Fruit fly (Drosophila melanogaster) whole organism, embryonic: ENCODE measurements around the gene CG46318.

ENCODE experiments used
- Asciz ChIP-seq: fragments of 200-800 bp; sonication (Bioruptor generic); optimal IDR thresholded peaks from 2 replicates; lab custom pipeline; 2017; ENCODE audit warnings: missing biosample characterization, mild to moderate bottlenecking, missing genetic modification characterization, missing genetic modification reagents
- Atf-2 ChIP-seq: fragments of 200-800 bp; sonication (Bioruptor generic); optimal IDR thresholded peaks from 2 replicates; lab custom pipeline; 2016; ENCODE audit warnings: missing biosample characterization, missing genetic modification characterization
- BEAF-32 ChIP-seq: fragments of 200-800 bp; sonication (Bioruptor generic); optimal IDR thresholded peaks from 3 replicates; lab custom pipeline; 2017; ENCODE audit warnings: missing biosample characterization, missing genetic modification characterization, mild to moderate bottlenecking, moderate library complexity, missing genetic modification reagents
- Blimp-1 ChIP-seq: fragments of 200-800 bp; sonication (Bioruptor generic); optimal IDR thresholded peaks from 3 replicates; lab custom pipeline; 2018; ENCODE audit warnings: missing biosample characterization, missing genetic modification characterization, mild to moderate bottlenecking, moderate library complexity, missing genetic modification reagents
- BtbVII ChIP-seq: fragments of 200-800 bp; sonication (Bioruptor generic); optimal IDR thresholded peaks from 3 replicates; lab custom pipeline; 2017; ENCODE audit warnings: missing biosample characterization, mild to moderate bottlenecking, missing genetic modification characterization
- CG10979 ChIP-seq: fragments of 200-800 bp; sonication (Bioruptor generic); optimal IDR thresholded peaks from 2 replicates; lab custom pipeline; 2018; ENCODE audit warnings: missing biosample characterization, mild to moderate bottlenecking, missing genetic modification characterization, moderate library complexity
- CG14965 ChIP-seq: fragments of 200-800 bp; sonication (Bioruptor generic); optimal IDR thresholded peaks from 2 replicates; lab custom pipeline; 2016; ENCODE audit warnings: missing biosample characterization, missing genetic modification characterization, borderline replicate concordance
- CG1602 ChIP-seq: fragments of 200-800 bp; sonication (Bioruptor generic); optimal IDR thresholded peaks from 3 replicates; lab custom pipeline; 2016; ENCODE audit warnings: missing biosample characterization, missing genetic modification characterization
- CG16863 ChIP-seq: fragments of 200-800 bp; sonication (Bioruptor generic); optimal IDR thresholded peaks from 3 replicates; lab custom pipeline; 2016; ENCODE audit warnings: missing biosample characterization, missing genetic modification characterization
- CG17328 ChIP-seq: fragments of 200-800 bp; sonication (Bioruptor generic); IDR thresholded peaks from 2 replicates; pipeline ENCODE4 v1.3.6; 2022; ENCODE audit warnings: missing biosample characterization, missing genetic modification characterization
- CG17359 ChIP-seq: fragments of 200-800 bp; sonication (Bioruptor generic); optimal IDR thresholded peaks from 3 replicates; lab custom pipeline; 2018; ENCODE audit warnings: missing biosample characterization, mild to moderate bottlenecking, missing genetic modification characterization, moderate library complexity
- CG17568 ChIP-seq: fragments of 200-800 bp; sonication (Bioruptor generic); optimal IDR thresholded peaks from 2 replicates; lab custom pipeline; 2018; ENCODE audit warnings: missing biosample characterization, mild to moderate bottlenecking, missing genetic modification characterization, moderate library complexity
- CG18619 ChIP-seq: fragments of 200-800 bp; sonication (Bioruptor generic); optimal IDR thresholded peaks from 3 replicates; lab custom pipeline; 2017; ENCODE audit warnings: missing biosample characterization, mild to moderate bottlenecking, missing genetic modification characterization
- CG30431 ChIP-seq: fragments of 200-800 bp; sonication (Bioruptor generic); optimal IDR thresholded peaks from 2 replicates; lab custom pipeline; 2017; ENCODE audit warnings: missing biosample characterization, missing genetic modification characterization
- CG42726 ChIP-seq: fragments of 200-800 bp; sonication (Bioruptor generic); IDR thresholded peaks from 2 replicates; pipeline ENCODE4 v1.3.6; 2022; ENCODE audit warnings: missing biosample characterization, missing genetic modification characterization; ENCODE audit not compliant: partially characterized antibody
- CG4328 ChIP-seq: fragments of 200-800 bp; sonication (Bioruptor generic); optimal IDR thresholded peaks from 3 replicates; lab custom pipeline; 2017; ENCODE audit warnings: missing biosample characterization, missing genetic modification reagents, missing genetic modification characterization
- CG4730 ChIP-seq: fragments of 200-800 bp; sonication (Bioruptor generic); IDR thresholded peaks from 2 replicates; pipeline ENCODE4 v1.3.6; 2022; ENCODE audit warnings: missing biosample characterization, missing genetic modification characterization
- CG6272 ChIP-seq: fragments of 200-800 bp; sonication (Bioruptor generic); IDR thresholded peaks from 2 replicates; pipeline ENCODE4 v1.3.6; 2022; ENCODE audit warnings: missing biosample characterization, missing genetic modification characterization
- CG6654 ChIP-seq: fragments of 200-800 bp; sonication (Bioruptor generic); optimal IDR thresholded peaks from 2 replicates; lab custom pipeline; 2017; ENCODE audit warnings: missing biosample characterization, mild to moderate bottlenecking, missing genetic modification characterization
- CG8359 ChIP-seq: fragments of 200-800 bp; sonication (Bioruptor generic); optimal IDR thresholded peaks from 2 replicates; lab custom pipeline; 2017; ENCODE audit warnings: missing biosample characterization, mild to moderate bottlenecking, missing genetic modification characterization, borderline replicate concordance
- CG9817 ChIP-seq: fragments of 200-800 bp; sonication (Bioruptor generic); optimal IDR thresholded peaks from 2 replicates; lab custom pipeline; 2018; ENCODE audit warnings: missing biosample characterization, mild to moderate bottlenecking, missing genetic modification characterization, moderate library complexity
- Dll ChIP-seq: fragments of 200-800 bp; sonication (Bioruptor generic); IDR thresholded peaks from 4 replicates; pipeline ENCODE4 v1.3.6; 2022; ENCODE audit warnings: missing biosample characterization, missing genetic modification characterization; ENCODE audit not compliant: partially characterized antibody
- Gsc ChIP-seq: fragments of 200-800 bp; sonication (Bioruptor generic); IDR thresholded peaks from 2 replicates; pipeline ENCODE4 v1.3.6; 2022; ENCODE audit warnings: missing biosample characterization, missing genetic modification characterization
- Hr51 ChIP-seq, 2 experiments: fragments of 200-800 bp; sonication (Bioruptor generic); optimal IDR thresholded peaks; 2 replicates in 1 of 2; 3 replicates in 1 of 2; lab custom pipeline; 2016 to 2018; ENCODE audit warnings: missing biosample characterization in 2 of 2, missing genetic modification characterization in 2 of 2, mild to moderate bottlenecking in 1 of 2, moderate library complexity in 1 of 2
- Hr78 ChIP-seq, 2 experiments: fragments of 200-800 bp in 1 of 2; fragments of >200 bp in 1 of 2; sonication (Bioruptor generic) in 1 of 2; optimal IDR thresholded peaks; 2 replicates each; lab custom pipeline; 2017 to 2019; ENCODE audit warnings: missing biosample characterization in 2 of 2, missing genetic modification characterization in 2 of 2, mild to moderate bottlenecking in 1 of 2, moderate library complexity in 1 of 2
- PHDP ChIP-seq: fragments of 200-800 bp; sonication (Bioruptor generic); optimal IDR thresholded peaks from 3 replicates; lab custom pipeline; 2018; ENCODE audit warnings: missing biosample characterization, mild to moderate bottlenecking, missing genetic modification characterization, moderate library complexity
- az2 ChIP-seq: fragments of 200-800 bp; sonication (Bioruptor generic); optimal IDR thresholded peaks from 3 replicates; lab custom pipeline; 2016; ENCODE audit warnings: missing biosample characterization, missing genetic modification characterization
- bsh ChIP-seq, 2 experiments: fragments of 200-800 bp; sonication (Bioruptor generic); optimal IDR thresholded peaks; 2 replicates each; lab custom pipeline; 2017 to 2018; ENCODE audit warnings: mild to moderate bottlenecking in 2 of 2, missing biosample characterization in 2 of 2, missing genetic modification characterization in 2 of 2, moderate library complexity in 1 of 2
- cas ChIP-seq: fragments of 200-800 bp; sonication (Bioruptor generic); IDR thresholded peaks from 2 replicates; pipeline ENCODE4 v1.3.6; 2022; ENCODE audit warnings: missing biosample characterization, missing genetic modification characterization
- chn ChIP-seq: fragments of 200-800 bp; sonication (Bioruptor generic); optimal IDR thresholded peaks from 2 replicates; lab custom pipeline; 2016; ENCODE audit warnings: missing biosample characterization, missing genetic modification characterization
- exex ChIP-seq: fragments of 200-800 bp; sonication (Bioruptor generic); optimal IDR thresholded peaks from 4 replicates; lab custom pipeline; 2018; ENCODE audit warnings: missing biosample characterization, mild to moderate bottlenecking, missing genetic modification characterization, moderate library complexity
- hbn ChIP-seq: fragments of 200-800 bp; sonication (Bioruptor generic); IDR thresholded peaks from 2 replicates; pipeline ENCODE4 v1.3.6; 2022; ENCODE audit warnings: missing biosample characterization, missing genetic modification characterization; ENCODE audit not compliant: partially characterized antibody
- pan ChIP-seq, 4 experiments: fragments of >200 bp in 3 of 4; fragments of 200-800 bp in 1 of 4; sonication (Bioruptor generic) in 1 of 4; optimal IDR thresholded peaks in 3 of 4; IDR thresholded peaks in 1 of 4; 2 replicates each; pipeline versions ENCODE4 v1.3.6 to Lab custom; 2017 to 2022; ENCODE audit warnings: missing biosample characterization in 2 of 4, missing genetic modification characterization in 2 of 4, mixed read lengths in 1 of 4
- sens ChIP-seq: fragments of 200-800 bp; sonication (Bioruptor generic); peaks from one replicate; lab custom pipeline; 2016; ENCODE audit warnings: missing biosample characterization, missing genetic modification characterization
- slbo ChIP-seq: fragments of 200-800 bp; sonication (Bioruptor generic); IDR thresholded peaks from 2 replicates; pipeline ENCODE4 v1.3.6; 2022; ENCODE audit warnings: missing biosample characterization, missing genetic modification characterization
- sob ChIP-seq: fragments of 200-800 bp; sonication (Bioruptor generic); IDR thresholded peaks from 2 replicates; pipeline ENCODE4 v1.3.6; 2022; ENCODE audit warnings: missing biosample characterization, missing genetic modification characterization
- stwl ChIP-seq: fragments of 200-800 bp; sonication (Bioruptor generic); optimal IDR thresholded peaks from 3 replicates; lab custom pipeline; 2018; ENCODE audit warnings: missing biosample characterization, mild to moderate bottlenecking, missing genetic modification characterization, moderate library complexity
- tap ChIP-seq: fragments of 200-800 bp; optimal IDR thresholded peaks from 3 replicates; lab custom pipeline; 2019; ENCODE audit warnings: missing biosample characterization, mild to moderate bottlenecking, missing genetic modification characterization, moderate library complexity
- zen ChIP-seq: fragments of 200-800 bp; sonication (Bioruptor generic); optimal IDR thresholded peaks from 3 replicates; lab custom pipeline; 2018; ENCODE audit warnings: missing biosample characterization, mild to moderate bottlenecking, missing genetic modification characterization, moderate library complexity

CG46318 gene

dm6 chr3R:18669812-18670211, 10.6 kb upstream of the CG46318 start (continued):
- TF ChIP-seq Hr51 (GFP tag; optimal IDR thresholded peaks at IDR 0.05; lab: Kevin White, UChicago) = peak in 1 of 2 experiments; percentile 13
- peak; percentile 2 for TF ChIP-seq CG10979 (tag; lab: Kevin White, UChicago)
- TF ChIP-seq pan (optimal IDR thresholded peaks at IDR 0.05; lab: Kevin White, UChicago) = no peak
- no peak for TF ChIP-seq pan (GFP tag; optimal IDR thresholded peaks at IDR 0.05 in 1 of 2, IDR thresholded peaks at IDR 0.05 in 1 of 2)
- peak; percentile 5 for TF ChIP-seq Blimp-1
- peak; percentile 47 for TF ChIP-seq CG9817 (tag; lab: Kevin White, UChicago)
- TF ChIP-seq chn = peak; percentile 11
- TF ChIP-seq CG17359 (tag; lab: Kevin White, UChicago) = peak; percentile 6
- no peak for TF ChIP-seq Asciz (GFP tag; lab: Kevin White, UChicago)
- TF ChIP-seq CG6272 (GFP tag; lab: Robert Waterston, UW) = 0 out of 2 replicates have a peak, but pooled peaks have one; percentile 7
- TF ChIP-seq CG30431 (GFP tag; lab: Kevin White, UChicago) = no peak
- peak; percentile 33 for TF ChIP-seq BtbVII (GFP tag; lab: Kevin White, UChicago)
- TF ChIP-seq BEAF-32 = no peak
- TF ChIP-seq cas (GFP tag; lab: Robert Waterston, UW) = no peak
- TF ChIP-seq slbo (GFP tag; lab: Robert Waterston, UW) = peak; percentile 48
- peak; percentile 12 for TF ChIP-seq CG16863
- TF ChIP-seq CG17328 (GFP tag; lab: Robert Waterston, UW) = 0 out of 2 replicates have a peak, but pooled peaks have one; percentile 4
- TF ChIP-seq tap (tag; lab: Kevin White, UChicago) = peak; percentile 12
- no peak for TF ChIP-seq CG4328 (GFP tag; lab: Kevin White, UChicago)
- peak; percentile 8; the same call in 1 of the 2 replicates for TF ChIP-seq sob (GFP tag; lab: Robert Waterston, UW)
- no peak for TF ChIP-seq Atf-2
- no peak for TF ChIP-seq CG1602
- peak; percentile 7 for TF ChIP-seq az2 (GFP tag; lab: Kevin White, UChicago)
- no peak for TF ChIP-seq CG6654 (GFP tag; lab: Kevin White, UChicago)
- TF ChIP-seq CG18619 (GFP tag; lab: Kevin White, UChicago) = no peak
- TF ChIP-seq bsh (GFP tag; optimal IDR thresholded peaks at IDR 0.05; lab: Kevin White, UChicago) = peak; percentile 28 to 37
- no peak for TF ChIP-seq CG4730 (GFP tag; lab: Robert Waterston, UW)
- no peak for TF ChIP-seq stwl (tag; lab: Kevin White, UChicago)
- no peak for TF ChIP-seq Hr78 (GFP tag; optimal IDR thresholded peaks at IDR 0.05; lab: Kevin White, UChicago)
- TF ChIP-seq CG8359 = no peak
- TF ChIP-seq Gsc (GFP tag; lab: Robert Waterston, UW) = no peak
- TF ChIP-seq sens (GFP tag; lab: Kevin White, UChicago) = peak; percentile 73
- no peak for TF ChIP-seq hbn (GFP tag; lab: Robert Waterston, UW)
- TF ChIP-seq exex (tag; lab: Kevin White, UChicago) = no peak
- no peak for TF ChIP-seq Dll (GFP tag; lab: Robert Waterston, UW)
- no peak for TF ChIP-seq zen
- no peak for TF ChIP-seq PHDP (tag; lab: Kevin White, UChicago)
- no peak for TF ChIP-seq CG14965 (GFP tag; lab: Kevin White, UChicago)
- no peak for TF ChIP-seq CG42726 (GFP tag; lab: Robert Waterston, UW)
- no peak for TF ChIP-seq CG17568 (GFP tag; lab: Kevin White, UChicago)
